Fruit fly (Drosophila melanogaster) whole organism, wandering third instar larva: ENCODE results near the gene Tmem214.
A peak's percentile ranks its signal among the peaks of the same experiment; 100 is the strongest.

Source experiments
- Abd-B ChIP-seq: fragments of >200 bp; optimal IDR thresholded peaks from 2 replicates; lab custom pipeline; 2017; ENCODE audit warnings: missing biosample characterization, missing genetic modification characterization
- CG32264 ChIP-seq: fragments of 200-800 bp; sonication (Bioruptor generic); optimal IDR thresholded peaks from 2 replicates; lab custom pipeline; 2016; ENCODE audit warnings: missing biosample characterization, missing genetic modification characterization
- CG9705 ChIP-seq: fragments of 200-800 bp; sonication (Bioruptor generic); optimal IDR thresholded peaks from 2 replicates; lab custom pipeline; 2018; ENCODE audit warnings: missing biosample characterization, mild to moderate bottlenecking, missing genetic modification characterization
- CrebA ChIP-seq: fragments of 200-800 bp; sonication (Bioruptor generic); optimal IDR thresholded peaks from 2 replicates; lab custom pipeline; 2016; ENCODE audit warnings: missing biosample characterization, mild to moderate bottlenecking, missing genetic modification characterization, borderline replicate concordance
- Dfd ChIP-seq: fragments of >200 bp; optimal IDR thresholded peaks from 2 replicates; lab custom pipeline; 2017; ENCODE audit warnings: missing biosample characterization, missing genetic modification characterization
- Dif ChIP-seq: fragments of 200-275, 200-300 bp; sonication (Bioruptor generic); optimal IDR thresholded peaks from 2 replicates; lab custom pipeline; 2018; ENCODE audit warnings: missing biosample characterization, missing genetic modification characterization; ENCODE audit not compliant: partially characterized antibody
- GATAd ChIP-seq: sonication (Bioruptor generic); optimal IDR thresholded peaks from 2 replicates; lab custom pipeline; 2016; ENCODE audit warnings: missing biosample characterization, missing genetic modification characterization
- HLH106 ChIP-seq: fragments of 200-800 bp; optimal IDR thresholded peaks from 3 replicates; lab custom pipeline; 2019; ENCODE audit warnings: missing biosample characterization, mild to moderate bottlenecking, missing genetic modification characterization, moderate library complexity
- Hnf4 ChIP-seq: fragments of 200-800 bp; sonication (Bioruptor generic); optimal IDR thresholded peaks from 2 replicates; lab custom pipeline; 2016; ENCODE audit warnings: missing biosample characterization, mild to moderate bottlenecking, missing genetic modification characterization
- Hr78 ChIP-seq: fragments of >200 bp; optimal IDR thresholded peaks from 2 replicates; lab custom pipeline; 2017; ENCODE audit warnings: missing biosample characterization, missing genetic modification characterization
- Hr83 ChIP-seq: fragments of 200-300 bp; sonication (Bioruptor generic); optimal IDR thresholded peaks from 2 replicates; lab custom pipeline; 2016; ENCODE audit warnings: missing biosample characterization, mild to moderate bottlenecking, missing genetic modification characterization, moderate library complexity; ENCODE audit not compliant: poor library complexity, severe bottlenecking
- Jra ChIP-seq: sonication (Bioruptor generic); optimal IDR thresholded peaks from 2 replicates; lab custom pipeline; 2016; ENCODE audit warnings: missing biosample characterization, missing genetic modification characterization
- Mio ChIP-seq: sonication (Bioruptor generic); optimal IDR thresholded peaks from 2 replicates; lab custom pipeline; 2016; ENCODE audit warnings: missing biosample characterization, missing genetic modification characterization
- Myc ChIP-seq: fragments of >200 bp; optimal IDR thresholded peaks from 2 replicates; lab custom pipeline; 2017
- N ChIP-seq: fragments of >200 bp; optimal IDR thresholded peaks from 2 replicates; lab custom pipeline; 2018; ENCODE audit warnings: missing biosample characterization, missing external identifiers, missing genetic modification characterization
- OdsH ChIP-seq: fragments of 200-800 bp; sonication (Bioruptor generic); optimal IDR thresholded peaks from 2 replicates; lab custom pipeline; 2016; ENCODE audit warnings: missing biosample characterization, mild to moderate bottlenecking, missing genetic modification characterization
- Rel ChIP-seq, 2 experiments: fragments of 200-800 bp; sonication (Bioruptor generic) in 1 of 2; optimal IDR thresholded peaks; 2 replicates in 1 of 2; 3 replicates in 1 of 2; lab custom pipeline; 2016 to 2019; ENCODE audit warnings: mild to moderate bottlenecking in 2 of 2, missing biosample characterization in 2 of 2, missing genetic modification characterization in 2 of 2, moderate library complexity in 1 of 2
- Sp1 ChIP-seq: fragments of 200-800 bp; sonication (Bioruptor generic); optimal IDR thresholded peaks from 3 replicates; lab custom pipeline; 2019; ENCODE audit warnings: missing biosample characterization, mild to moderate bottlenecking, missing genetic modification characterization, moderate library complexity
- Vsx2 ChIP-seq: fragments of 200-300, 225-300 bp; sonication (Bioruptor generic); optimal IDR thresholded peaks from 2 replicates; lab custom pipeline; 2018; ENCODE audit warnings: missing biosample characterization, missing genetic modification characterization; ENCODE audit not compliant: partially characterized antibody
- br ChIP-seq: fragments of 200-800 bp; sonication (Bioruptor generic); optimal IDR thresholded peaks from 2 replicates; lab custom pipeline; 2016; ENCODE audit warnings: missing biosample characterization, missing genetic modification characterization
- brk ChIP-seq: fragments of 200-800 bp; sonication (Bioruptor generic); optimal IDR thresholded peaks from 2 replicates; lab custom pipeline; 2016; ENCODE audit warnings: missing biosample characterization, mild to moderate bottlenecking, missing genetic modification characterization
- dl ChIP-seq, 2 experiments: fragments of 175-275, 200-275 bp in 1 of 2; fragments of 200-275 bp in 1 of 2; sonication (Bioruptor generic); optimal IDR thresholded peaks; lab custom pipeline; 2018; ENCODE audit warnings: mild to moderate bottlenecking in 2 of 2, missing biosample characterization in 2 of 2, missing genetic modification characterization in 2 of 2, moderate library complexity in 2 of 2; ENCODE audit not compliant: partially characterized antibody in 2 of 2, insufficient read depth in 1 of 2
- dmrt93B ChIP-seq: fragments of 200-800 bp; sonication (Bioruptor generic); optimal IDR thresholded peaks from 2 replicates; lab custom pipeline; 2018; ENCODE audit warnings: missing biosample characterization, mild to moderate bottlenecking, missing genetic modification characterization
- dsf ChIP-seq: sonication (Bioruptor generic); optimal IDR thresholded peaks from 2 replicates; lab custom pipeline; 2016; ENCODE audit warnings: missing biosample characterization, missing genetic modification characterization, borderline replicate concordance
- ey ChIP-seq: fragments of 200-800 bp; sonication (Bioruptor generic); optimal IDR thresholded peaks from 2 replicates; lab custom pipeline; 2016; ENCODE audit warnings: missing biosample characterization, missing genetic modification characterization
- foxo ChIP-seq, 2 experiments: fragments of 200-800 bp; sonication (Bioruptor generic); optimal IDR thresholded peaks; 2 replicates in 1 of 2; 3 replicates in 1 of 2; lab custom pipeline; 2016 to 2017; ENCODE audit warnings: missing biosample characterization in 2 of 2, missing genetic modification characterization in 2 of 2
- fru ChIP-seq: fragments of 200-800 bp; sonication (Bioruptor generic); optimal IDR thresholded peaks from 3 replicates; lab custom pipeline; 2016; ENCODE audit warnings: missing biosample characterization, mild to moderate bottlenecking, missing genetic modification characterization
- h ChIP-seq: fragments of 200-800 bp; sonication (Bioruptor generic); optimal IDR thresholded peaks from 3 replicates; lab custom pipeline; 2016; ENCODE audit warnings: missing biosample characterization, mild to moderate bottlenecking, missing genetic modification characterization
- jim ChIP-seq: fragments of 175-275, 200-325 bp; sonication (Bioruptor generic); optimal IDR thresholded peaks from 2 replicates; lab custom pipeline; 2016; ENCODE audit warnings: missing biosample characterization, mild to moderate bottlenecking, missing genetic modification characterization
- lola ChIP-seq: fragments of >200 bp; optimal IDR thresholded peaks from 2 replicates; lab custom pipeline; 2017; ENCODE audit warnings: missing biosample characterization, missing genetic modification characterization
- pan ChIP-seq: fragments of >200 bp; optimal IDR thresholded peaks from 2 replicates; lab custom pipeline; 2017
- psq ChIP-seq: fragments of 200-800 bp; sonication (Bioruptor generic); optimal IDR thresholded peaks from 3 replicates; lab custom pipeline; 2017; ENCODE audit warnings: missing biosample characterization, mild to moderate bottlenecking, missing genetic modification characterization, moderate library complexity
- rgr ChIP-seq: fragments of 200-800 bp; sonication (Bioruptor generic); optimal IDR thresholded peaks from 3 replicates; lab custom pipeline; 2016; ENCODE audit warnings: missing biosample characterization, mild to moderate bottlenecking, missing genetic modification characterization
- sage ChIP-seq: fragments of 200-800 bp; sonication (Bioruptor generic); optimal IDR thresholded peaks from 2 replicates; lab custom pipeline; 2016; ENCODE audit warnings: missing biosample characterization, mild to moderate bottlenecking, missing genetic modification characterization
- sv ChIP-seq: fragments of 200-800 bp; sonication (Bioruptor generic); optimal IDR thresholded peaks from 3 replicates; lab custom pipeline; 2016; ENCODE audit warnings: missing biosample characterization, missing genetic modification characterization
- tai ChIP-seq: sonication (Bioruptor generic); optimal IDR thresholded peaks from 2 replicates; lab custom pipeline; 2016; ENCODE audit warnings: missing biosample characterization, missing genetic modification characterization
- usp ChIP-seq: fragments of >200 bp; optimal IDR thresholded peaks from 2 replicates; lab custom pipeline; 2017; ENCODE audit warnings: missing biosample characterization, missing genetic modification characterization
- woc ChIP-seq: sonication (Bioruptor generic); optimal IDR thresholded peaks from 2 replicates; lab custom pipeline; 2016; ENCODE audit warnings: missing biosample characterization, mild to moderate bottlenecking, missing genetic modification characterization

Tmem214 gene

DNA sequence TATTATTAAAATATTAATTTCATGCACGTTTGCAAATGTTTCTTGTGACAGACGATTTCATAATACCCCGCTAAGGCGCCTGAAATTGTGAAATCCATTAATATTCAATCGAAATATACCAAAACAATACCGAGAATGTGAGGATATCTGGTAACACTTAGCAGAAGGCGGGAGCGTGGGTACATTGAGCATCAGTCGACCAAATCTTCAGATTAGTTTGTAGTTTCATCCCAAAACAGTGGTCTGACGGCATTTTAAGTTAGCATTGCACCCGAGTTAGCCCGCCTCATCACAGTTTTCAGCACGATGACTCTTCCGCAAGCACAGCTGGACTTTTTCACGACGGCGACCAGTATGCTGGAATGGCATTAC lies 34.6 kb upstream of the Tmem214 start, which contains the start of gene Nup154:
TSS of gene Nup154 (plus strand) at position 147 of the 372 bp plus-strand sequence.
- no peak for TF ChIP-seq psq (GFP tag; lab: Kevin White, UChicago)
- no peak for TF ChIP-seq usp (GFP tag; lab: Kevin White, UChicago)
- TF ChIP-seq Jra (GFP tag; lab: Kevin White, UChicago): no peak
- TF ChIP-seq pan (lab: Kevin White, UChicago): no peak
- no peak for TF ChIP-seq HLH106 (tag; lab: Kevin White, UChicago)
- no peak for TF ChIP-seq Vsx2
- no peak for TF ChIP-seq Hnf4 (GFP tag; lab: Kevin White, UChicago)
- TF ChIP-seq Dif: no peak
- no peak for TF ChIP-seq Mio (GFP tag; lab: Kevin White, UChicago)
- TF ChIP-seq tai: no peak
- no peak for TF ChIP-seq OdsH (GFP tag; lab: Kevin White, UChicago)
- no peak for TF ChIP-seq h (GFP tag; lab: Kevin White, UChicago)
- no peak for TF ChIP-seq CG9705 (GFP tag; lab: Kevin White, UChicago)
- no peak for TF ChIP-seq Myc (lab: Kevin White, UChicago)
- no peak for TF ChIP-seq sv (GFP tag; lab: Kevin White, UChicago)
- TF ChIP-seq rgr (GFP tag; lab: Kevin White, UChicago): no peak
- TF ChIP-seq dl (GFP tag; optimal IDR thresholded peaks at IDR 0.05; lab: Kevin White, UChicago; ENCODE audit: insufficient read depth in 1 of 2, partially characterized antibody in 2 of 2): no peak
- no peak for TF ChIP-seq Dfd (GFP tag; lab: Kevin White, UChicago)

DNA sequence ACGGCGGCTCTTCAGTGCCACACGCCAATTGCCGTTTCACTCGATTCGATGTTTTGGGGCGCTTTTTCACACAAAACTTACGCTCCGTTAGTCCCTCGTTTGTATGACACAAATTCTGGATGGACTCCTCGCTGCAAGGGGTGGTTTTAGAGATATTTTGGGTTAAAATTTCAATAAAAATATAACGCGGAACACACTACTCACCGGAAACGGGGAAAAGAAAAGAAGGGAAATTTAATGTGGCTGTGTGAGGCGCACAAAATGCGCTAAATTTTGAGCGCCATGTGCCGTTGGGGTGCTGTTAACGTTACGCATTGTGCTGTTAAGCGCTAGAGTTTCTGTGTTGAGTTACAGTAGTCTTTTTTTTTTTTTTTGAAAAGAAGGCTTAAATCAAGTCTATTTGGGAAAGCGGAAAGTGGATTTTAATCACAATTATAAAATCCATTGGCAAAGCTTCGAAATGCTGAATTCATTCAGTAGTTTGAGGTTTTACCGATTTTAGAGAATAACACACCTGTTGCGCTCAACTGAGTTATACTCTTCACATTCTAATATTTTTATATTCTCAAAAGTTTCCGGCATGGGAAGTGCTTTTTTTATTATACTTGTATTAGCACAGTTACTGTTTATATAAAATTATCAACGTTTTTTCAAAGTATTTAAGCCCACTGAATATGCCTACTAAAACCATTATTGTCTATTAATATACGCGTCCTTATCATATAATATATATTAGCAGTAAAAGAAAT lies 34.0 kb upstream of the Tmem214 start, which contains the start of gene RpL9:
TSS of gene RpL9 (minus strand) at position 265 of the 749 bp plus-strand sequence.
- TF ChIP-seq Dfd (GFP tag; lab: Kevin White, UChicago) (no peak), lola (no peak), Vsx2 (no peak), tai (no peak), woc (GFP tag; lab: Kevin White, UChicago) (no peak), rgr (GFP tag; lab: Kevin White, UChicago) (no peak), dmrt93B (GFP tag; lab: Kevin White, UChicago) (peak; percentile 60), CrebA (no peak), GATAd (GFP tag; lab: Kevin White, UChicago) (no peak), Hr78 (GFP tag; lab: Kevin White, UChicago) (no peak), sage (GFP tag; lab: Kevin White, UChicago) (no peak), usp (GFP tag; lab: Kevin White, UChicago) (no peak), br (peak; percentile 61), Hnf4 (GFP tag; lab: Kevin White, UChicago) (peak; percentile 22), brk (no peak), pan (lab: Kevin White, UChicago) (no peak), HLH106 (tag; lab: Kevin White, UChicago) (no peak), h (GFP tag; lab: Kevin White, UChicago) (peak; percentile 62), Abd-B (no peak), Jra (GFP tag; lab: Kevin White, UChicago) (peak; percentile 19), Sp1 (GFP tag; lab: Kevin White, UChicago) (peak; percentile 80), Hr83 (peak; percentile 87), Mio (GFP tag; lab: Kevin White, UChicago) (no peak), dsf (GFP tag; lab: Kevin White, UChicago) (no peak), sv (GFP tag; lab: Kevin White, UChicago) (no peak), psq (GFP tag; lab: Kevin White, UChicago) (peak; percentile 32), N (GFP tag; lab: Kevin White, UChicago) (no peak), Dif (no peak), OdsH (GFP tag; lab: Kevin White, UChicago) (peak; percentile 46), fru (GFP tag; lab: Kevin White, UChicago) (no peak), CG32264 (GFP tag; lab: Kevin White, UChicago) (no peak), ey (GFP tag; lab: Kevin White, UChicago) (peak; percentile 4), dl (GFP tag; optimal IDR thresholded peaks at IDR 0.05; lab: Kevin White, UChicago; ENCODE audit: insufficient read depth in 1 of 2, partially characterized antibody in 2 of 2) (no peak), Rel (GFP tag; optimal IDR thresholded peaks at IDR 0.05; lab: Kevin White, UChicago) (no peak), Rel (tag; optimal IDR thresholded peaks at IDR 0.05; lab: Kevin White, UChicago) (no peak), Myc (lab: Kevin White, UChicago) (peak; percentile 59), foxo (GFP tag; optimal IDR thresholded peaks at IDR 0.05; lab: Kevin White, UChicago) (no peak), jim (no peak), CG9705 (GFP tag; lab: Kevin White, UChicago) (peak; percentile 52)
